Worm (Caenorhabditis elegans): ENCODE data around the gene Y9C9A.5.

Y9C9A.5 gene

DNA sequence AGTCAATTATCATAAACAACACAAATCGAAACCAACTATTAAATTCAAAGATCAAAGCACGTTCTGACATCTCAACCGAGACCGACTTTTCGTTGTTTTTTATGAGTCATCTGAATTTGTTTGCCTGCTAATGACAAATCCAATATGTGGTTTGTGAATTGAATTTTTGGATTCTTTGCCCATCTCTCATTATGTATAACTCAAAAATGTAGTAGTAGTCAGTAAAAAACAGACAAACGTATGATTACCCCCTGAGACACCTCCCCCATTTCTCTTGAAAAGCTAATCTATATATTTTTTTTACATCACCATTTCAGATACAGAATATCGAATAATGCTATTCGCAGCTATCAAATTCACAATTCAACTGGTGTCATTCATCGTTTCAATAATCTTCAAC, 4.0 kb downstream of the Y9C9A.5 start, which contains the start of gene str-169:
TSS of gene str-169 (plus strand) at position 301 of the 400 bp plus-strand sequence.
- TF ChIP-seq ztf-4 (tag; optimal IDR thresholded peaks at IDR 0.05) (no peak), lsy-2 (tag; optimal IDR thresholded peaks at IDR 0.05) (no peak), Y55F3AM.14 (GFP tag; optimal IDR thresholded peaks at IDR 0.05) (no peak), nhr-12 (tag; optimal IDR thresholded peaks at IDR 0.05) (no peak), ceh-82 (tag; optimal IDR thresholded peaks at IDR 0.05) (no peak)

DNA sequence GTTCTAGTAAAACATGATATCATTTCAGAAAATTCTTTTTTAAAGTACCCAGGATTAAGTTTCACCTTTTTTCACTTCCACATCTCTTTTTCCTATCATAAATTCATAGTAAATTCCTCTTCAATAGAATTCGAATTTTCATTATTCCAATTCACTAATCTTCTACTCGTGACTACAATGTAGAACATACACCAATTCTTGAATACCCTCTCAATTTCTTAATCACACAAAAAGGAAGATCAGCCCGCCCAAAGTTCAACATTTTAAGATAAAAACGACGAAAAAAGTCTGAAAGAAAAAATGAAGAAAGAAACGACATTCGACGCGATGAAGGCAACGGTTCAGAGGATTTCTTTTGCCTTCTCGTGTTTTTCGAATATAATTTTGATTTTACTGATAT, 12.1 kb downstream of the Y9C9A.5 start, which contains the start of gene str-163:
TSS of gene str-163 (plus strand) at position 301 of the 400 bp plus-strand sequence.
- TF ChIP-seq nhr-10 (tag; optimal IDR thresholded peaks at IDR 0.05) = no peak
- no peak for TF ChIP-seq lsy-2 (tag; optimal IDR thresholded peaks at IDR 0.05)
- TF ChIP-seq sma-3 (GFP tag; optimal IDR thresholded peaks at IDR 0.05) = no peak
- no peak for TF ChIP-seq Y55F3AM.14 (GFP tag; optimal IDR thresholded peaks at IDR 0.05)
- no peak for TF ChIP-seq unc-39 (tag; optimal IDR thresholded peaks at IDR 0.05)
- TF ChIP-seq nhr-25 (tag; optimal IDR thresholded peaks at IDR 0.05) = no peak
- no peak for TF ChIP-seq nhr-11 (tag; optimal IDR thresholded peaks at IDR 0.05)
- TF ChIP-seq unc-55 (GFP tag; optimal IDR thresholded peaks at IDR 0.05) = no peak
- TF ChIP-seq sem-4 (tag; optimal IDR thresholded peaks at IDR 0.05) = no peak
- TF ChIP-seq ceh-16 (tag; optimal IDR thresholded peaks at IDR 0.05) = no peak
- no peak for TF ChIP-seq skn-1 (tag; optimal IDR thresholded peaks at IDR 0.05)
- TF ChIP-seq crh-2 (tag; optimal IDR thresholded peaks at IDR 0.05) = no peak
- TF ChIP-seq lin-11 (tag; optimal IDR thresholded peaks at IDR 0.05) = no peak
- no peak for TF ChIP-seq snpc-4 (tag; optimal IDR thresholded peaks at IDR 0.05)
- TF ChIP-seq ama-1 (optimal IDR thresholded peaks at IDR 0.05) = no peak
- TF ChIP-seq egl-27 (tag; optimal IDR thresholded peaks at IDR 0.05) = no peak
- TF ChIP-seq mab-5 (tag; optimal IDR thresholded peaks at IDR 0.05) = no peak

DNA sequence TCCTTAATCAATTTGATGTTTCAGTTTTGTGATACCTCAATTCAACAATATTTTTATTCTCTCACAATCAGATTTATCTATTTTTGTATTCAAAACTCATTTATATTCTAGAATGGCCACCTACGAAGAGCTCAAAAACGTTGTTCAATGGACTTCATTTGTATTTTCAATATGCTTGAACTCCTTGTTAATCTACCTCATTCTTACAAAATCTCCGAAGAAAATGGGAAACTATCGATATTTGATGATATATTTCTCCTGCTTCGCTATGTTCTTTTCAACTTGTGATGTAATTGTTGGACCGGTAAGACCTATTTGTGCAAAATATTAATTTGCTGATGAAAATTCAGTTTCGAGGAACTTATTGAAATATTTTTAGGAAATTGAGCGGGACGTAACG, 18.8 kb downstream of the Y9C9A.5 start, which contains the start of gene str-164:
TSS of gene str-164 (plus strand) at position 113 of the 400 bp plus-strand sequence.
- TF ChIP-seq alr-1 (tag; optimal IDR thresholded peaks at IDR 0.05) (no peak), R02D3.7 (tag; optimal IDR thresholded peaks at IDR 0.05) (no peak), nhr-237 (tag; optimal IDR thresholded peaks at IDR 0.05) (no peak), blmp-1 (tag; optimal IDR thresholded peaks at IDR 0.05; ENCODE audit: insufficient read depth) (no peak), lsy-2 (tag; optimal IDR thresholded peaks at IDR 0.05) (no peak), nhr-23 (tag; optimal IDR thresholded peaks at IDR 0.05) (no peak), snpc-4 (tag; optimal IDR thresholded peaks at IDR 0.05) (no peak), ztf-11 (tag; optimal IDR thresholded peaks at IDR 0.05) (no peak), mbf-1 (tag; optimal IDR thresholded peaks at IDR 0.05) (no peak), mdl-1 (tag; optimal IDR thresholded peaks at IDR 0.05) (no peak), lin-13 (GFP tag; optimal IDR thresholded peaks at IDR 0.05) (no peak), dmd-4 (tag; optimal IDR thresholded peaks at IDR 0.05) (no peak), nhr-129 (tag; optimal IDR thresholded peaks at IDR 0.05) (no peak), gmeb-1 (tag; optimal IDR thresholded peaks at IDR 0.05) (no peak), nhr-12 (tag; optimal IDR thresholded peaks at IDR 0.05) (no peak), nhr-77 (tag; optimal IDR thresholded peaks at IDR 0.05) (no peak), ZK546.5 (tag; optimal IDR thresholded peaks at IDR 0.05) (no peak), nhr-11 (tag; optimal IDR thresholded peaks at IDR 0.05) (no peak)

DNA sequence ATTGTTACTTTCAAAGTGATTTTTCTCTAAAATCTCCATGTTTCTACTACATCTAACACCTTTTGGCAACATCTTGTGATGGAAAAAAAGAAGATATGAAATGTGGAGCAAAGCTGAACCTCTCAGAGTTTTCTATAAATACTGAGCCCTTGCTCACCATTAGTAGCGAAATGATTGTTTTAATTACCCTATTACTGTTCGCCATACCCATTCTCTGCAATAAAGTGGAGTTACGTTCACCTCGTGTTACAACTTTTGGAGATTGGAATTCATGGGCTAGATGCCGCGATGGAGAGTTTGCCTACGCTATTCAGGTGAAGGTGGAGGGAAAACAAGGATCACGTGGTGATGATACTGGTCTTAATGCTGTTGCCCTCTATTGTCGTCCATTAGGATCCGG, 22.1 kb downstream of the Y9C9A.5 start, which contains the start of gene txt-3:
TSS of gene txt-3 (plus strand) at position 125 of the 400 bp plus-strand sequence.
- TF ChIP-seq snpc-4 (tag; optimal IDR thresholded peaks at IDR 0.05) (no peak), ztf-1 (GFP tag; conservative IDR thresholded peaks at IDR 0.05) (no peak), mdl-1 (tag; optimal IDR thresholded peaks at IDR 0.05) (no peak), fos-1 (tag; optimal IDR thresholded peaks at IDR 0.05) (no peak), F13H6.1 (tag; optimal IDR thresholded peaks at IDR 0.05) (no peak), lin-11 (tag; optimal IDR thresholded peaks at IDR 0.05) (no peak), ztf-11 (tag; optimal IDR thresholded peaks at IDR 0.05) (no peak), unc-62 (GFP tag; optimal IDR thresholded peaks at IDR 0.05) (no peak), nhr-11 (tag; optimal IDR thresholded peaks at IDR 0.05) (no peak), zag-1 (tag; optimal IDR thresholded peaks at IDR 0.05) (no peak), lin-39 (tag; optimal IDR thresholded peaks at IDR 0.05) (no peak), nhr-6 (tag; optimal IDR thresholded peaks at IDR 0.05) (no peak), elt-1 (tag; optimal IDR thresholded peaks at IDR 0.05) (no peak), nhr-10 (tag; optimal IDR thresholded peaks at IDR 0.05) (no peak), nhr-129 (tag; optimal IDR thresholded peaks at IDR 0.05) (no peak), ceh-82 (tag; optimal IDR thresholded peaks at IDR 0.05) (no peak)

Measured in whole organism, L2 larva.